Worm (Caenorhabditis elegans): ENCODE results near the gene crm-1.

crm-1 gene

DNA sequence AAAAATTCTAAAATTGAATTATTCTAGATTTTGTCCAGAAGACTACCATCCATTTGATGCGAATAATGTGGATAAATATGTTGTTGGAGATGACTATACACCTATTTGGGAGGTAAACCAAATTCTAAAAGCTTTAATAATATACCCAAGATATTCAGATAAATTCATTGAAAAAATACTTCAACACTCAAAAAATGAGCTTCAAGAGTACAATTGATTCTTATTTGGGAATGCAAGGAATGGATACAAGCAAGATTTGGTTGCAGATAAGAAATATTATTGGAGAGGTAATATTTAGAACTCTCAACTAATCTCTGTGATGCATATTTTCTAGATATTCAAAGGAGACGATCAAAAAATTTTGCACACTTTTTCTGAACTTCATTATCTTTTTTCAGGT, 28.3 kb upstream of the crm-1 start:
- no peak for TF ChIP-seq ztf-16 (tag; optimal IDR thresholded peaks at IDR 0.05)
- TF ChIP-seq T23F11.4 (GFP tag; optimal IDR thresholded peaks at IDR 0.05): no peak
- no peak for TF ChIP-seq pha-2 (tag; optimal IDR thresholded peaks at IDR 0.05)
- TF ChIP-seq nfya-1 (tag; optimal IDR thresholded peaks at IDR 0.05): no peak
- no peak for TF ChIP-seq ceh-45 (GFP tag; IDR thresholded peaks at IDR 0.05)
- TF ChIP-seq pax-1 (tag; optimal IDR thresholded peaks at IDR 0.05): no peak
- TF ChIP-seq fkh-6 (tag; optimal IDR thresholded peaks at IDR 0.05): no peak
- TF ChIP-seq hlh-13 (GFP tag; optimal IDR thresholded peaks at IDR 0.05): no peak
- TF ChIP-seq ceh-34 (tag; optimal IDR thresholded peaks at IDR 0.05): no peak
- TF ChIP-seq pha-4 (tag; optimal IDR thresholded peaks at IDR 0.05): no peak
- TF ChIP-seq nhr-232 (tag; optimal IDR thresholded peaks at IDR 0.05): no peak
- TF ChIP-seq lin-11 (tag; optimal IDR thresholded peaks at IDR 0.05): no peak
- TF ChIP-seq ttx-3 (tag; optimal IDR thresholded peaks at IDR 0.05): no peak
- no peak for TF ChIP-seq pros-1 (tag; optimal IDR thresholded peaks at IDR 0.05)
- no peak for TF ChIP-seq nhr-11 (tag; optimal IDR thresholded peaks at IDR 0.05)
- no peak for TF ChIP-seq syd-9 (tag; optimal IDR thresholded peaks at IDR 0.05)
- TF ChIP-seq elt-2 (tag; optimal IDR thresholded peaks at IDR 0.05): no peak

DNA sequence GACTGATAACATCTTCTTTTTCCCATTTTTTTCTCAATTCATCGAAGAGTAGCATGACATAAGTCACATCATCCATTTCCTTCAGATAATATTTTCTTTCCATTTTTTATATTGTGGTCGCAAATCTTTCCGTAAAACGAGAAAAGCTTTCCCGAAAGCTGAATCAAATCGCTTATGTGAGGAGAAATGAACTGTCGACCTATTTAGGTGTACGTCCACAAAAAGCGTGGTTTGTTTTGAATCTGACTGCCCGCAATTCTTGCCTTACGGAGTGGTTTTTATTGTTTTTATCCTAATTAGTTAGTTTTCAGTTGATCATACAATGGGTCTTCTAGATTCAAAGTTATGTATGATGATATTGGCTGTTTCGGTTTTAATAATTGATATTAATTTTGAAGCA, 26.3 kb upstream of the crm-1 start, which contains the start of gene ttll-15:
ttll-15 (plus strand) TSS at position 301 of the 400 bp plus-strand sequence.
- no peak for TF ChIP-seq sox-4 (tag; optimal IDR thresholded peaks at IDR 0.05)
- TF ChIP-seq unc-86 (tag; optimal IDR thresholded peaks at IDR 0.05): no peak

DNA sequence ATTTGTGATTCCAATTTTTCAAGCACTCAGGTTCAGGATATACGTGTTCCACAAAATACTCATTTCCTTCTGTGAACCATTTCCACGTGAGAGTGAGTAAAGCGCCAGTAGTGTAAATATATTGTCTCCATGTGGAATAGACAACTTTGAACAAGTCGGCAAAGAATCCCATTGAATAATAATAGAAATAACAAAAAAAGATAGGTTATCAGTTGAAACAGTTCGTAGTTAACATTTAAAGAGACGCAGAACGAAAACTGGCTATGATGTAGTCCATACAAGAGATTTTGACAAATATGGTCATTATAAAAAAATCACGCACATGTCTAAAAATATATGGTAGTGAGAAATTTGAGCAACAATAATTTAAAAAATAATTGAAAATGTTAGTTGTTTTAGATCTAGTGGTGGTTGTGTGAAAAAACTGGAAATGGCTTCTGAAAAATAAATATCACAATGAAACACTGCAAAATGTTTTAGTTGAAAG, 25.6 kb upstream of the crm-1 start, which contains the start of gene ceeh-2:
ceeh-2 (minus strand) TSS at position 437 of the 487 bp plus-strand sequence.
- TF ChIP-seq hlh-6 (tag; optimal IDR thresholded peaks at IDR 0.05) (no peak), mec-3 (tag; optimal IDR thresholded peaks at IDR 0.05; ENCODE audit: borderline replicate concordance) (no peak)

DNA sequence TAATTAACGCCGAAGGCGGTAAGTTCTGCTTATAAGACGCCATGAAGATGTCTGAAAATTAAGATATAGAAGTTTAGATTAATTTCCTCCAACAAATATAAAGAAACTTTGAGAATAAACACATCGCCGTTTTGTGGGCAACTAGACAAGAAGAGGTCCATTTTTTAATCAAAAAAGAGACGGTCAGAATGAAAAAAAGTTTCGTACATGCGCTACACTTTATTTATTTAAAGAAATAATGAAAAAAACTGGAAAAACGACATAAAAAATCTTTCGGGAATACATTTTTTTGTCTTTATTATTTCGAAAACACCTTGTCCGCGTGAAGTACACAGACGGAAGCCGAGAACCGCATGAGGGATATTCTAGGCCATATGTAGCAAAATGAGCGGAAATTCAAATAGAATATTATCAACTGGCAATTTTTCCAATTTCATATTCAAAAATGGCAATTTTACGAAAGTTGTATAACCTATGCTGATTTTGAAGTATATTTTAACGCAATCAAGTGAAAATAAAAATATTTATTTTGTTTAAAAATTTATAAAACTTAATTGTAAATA, 23.9 kb upstream of the crm-1 start, which contains the start of gene sluh-7:
sluh-7 (minus strand) TSS at position 51 of the 563 bp plus-strand sequence.
- TF ChIP-seq hlh-8 (tag; optimal IDR thresholded peaks at IDR 0.05) (peak; percentile 91), ceh-19 (GFP tag; optimal IDR thresholded peaks at IDR 0.05) (no peak), C08G9.2 (tag; optimal IDR thresholded peaks at IDR 0.05) (peak; percentile 98), ceh-2 (tag; optimal IDR thresholded peaks at IDR 0.05) (peak; percentile 96), eyg-1 (tag; optimal IDR thresholded peaks at IDR 0.05) (peak; percentile 19), ceh-30 (tag; optimal IDR thresholded peaks at IDR 0.05) (no peak), npax-4 (tag; optimal IDR thresholded peaks at IDR 0.05) (no peak), madf-2 (tag; optimal IDR thresholded peaks at IDR 0.05) (no peak), ceh-9 (tag; optimal IDR thresholded peaks at IDR 0.05) (no peak), ceh-48 (tag; optimal IDR thresholded peaks at IDR 0.05) (no peak), odd-2 (tag; optimal IDR thresholded peaks at IDR 0.05) (no peak), ets-4 (tag; optimal IDR thresholded peaks at IDR 0.05) (peak; percentile 90), ceh-22 (tag; optimal IDR thresholded peaks at IDR 0.05) (no peak), hlh-13 (GFP tag; optimal IDR thresholded peaks at IDR 0.05) (no peak), pag-3 (tag; optimal IDR thresholded peaks at IDR 0.05; ENCODE audit: borderline replicate concordance) (no peak), F13H6.1 (tag; optimal IDR thresholded peaks at IDR 0.05) (peak; percentile 49), elt-2 (tag; optimal IDR thresholded peaks at IDR 0.05) (peak; percentile 71), C38D4.7 (GFP tag; optimal IDR thresholded peaks at IDR 0.05) (no peak), ceh-24 (tag; optimal IDR thresholded peaks at IDR 0.05) (no peak), unc-42 (tag; optimal IDR thresholded peaks at IDR 0.05) (peak; percentile 11), unc-86 (tag; optimal IDR thresholded peaks at IDR 0.05) (peak; percentile 68), unc-55 (GFP tag; optimal IDR thresholded peaks at IDR 0.05) (no peak), tbx-7 (tag; optimal IDR thresholded peaks at IDR 0.05) (peak; percentile 93), rnt-1 (tag; optimal IDR thresholded peaks at IDR 0.05) (peak; percentile 79), ttx-3 (tag; optimal IDR thresholded peaks at IDR 0.05) (peak; percentile 44), gmeb-2 (tag; optimal IDR thresholded peaks at IDR 0.05) (no peak), ceh-31 (tag; optimal IDR thresholded peaks at IDR 0.05) (peak; percentile 96), ceh-18 (tag; optimal IDR thresholded peaks at IDR 0.05) (peak; percentile 32), tbx-2 (tag; optimal IDR thresholded peaks at IDR 0.05) (peak; percentile 95), ref-2 (tag; optimal IDR thresholded peaks at IDR 0.05) (peak; percentile 88), lim-6 (tag; optimal IDR thresholded peaks at IDR 0.05) (peak; percentile 72)

Data from whole organism, late embryonic.